Fruit fly (Drosophila melanogaster) whole organism, prepupa: ENCODE measurements around the gene CG33111.

Experiments used
- Blimp-1 ChIP-seq: fragments of 200-800 bp; sonication (Bioruptor generic); optimal IDR thresholded peaks from 3 replicates; lab custom pipeline; 2017; ENCODE audit warnings: missing biosample characterization, missing genetic modification characterization, mild to moderate bottlenecking, moderate library complexity, missing genetic modification reagents
- CG15336 ChIP-seq: fragments of 200-800 bp; sonication (Bioruptor generic); IDR thresholded peaks from 2 replicates; pipeline ENCODE4 v1.3.6; 2022; ENCODE audit warnings: missing biosample characterization, missing genetic modification characterization
- CG1621 ChIP-seq: fragments of 200-800 bp; sonication (Bioruptor generic); optimal IDR thresholded peaks from 3 replicates; lab custom pipeline; 2018; ENCODE audit warnings: missing biosample characterization, mild to moderate bottlenecking, missing genetic modification characterization
- CG3032 ChIP-seq: fragments of 200-800 bp; optimal IDR thresholded peaks from 2 replicates; lab custom pipeline; 2019; ENCODE audit warnings: missing biosample characterization, mild to moderate bottlenecking, missing genetic modification characterization, moderate library complexity
- CG31627 ChIP-seq: fragments of 200-800 bp; sonication (Bioruptor generic); optimal IDR thresholded peaks from 3 replicates; lab custom pipeline; 2016; ENCODE audit warnings: missing biosample characterization, missing genetic modification characterization
- CG32006 ChIP-seq: fragments of 200-800 bp; sonication (Bioruptor generic); optimal IDR thresholded peaks from 3 replicates; lab custom pipeline; 2017; ENCODE audit warnings: missing biosample characterization, mild to moderate bottlenecking, missing genetic modification characterization
- CG34406 ChIP-seq: fragments of 200-800 bp; sonication (Bioruptor generic); optimal IDR thresholded peaks from 3 replicates; lab custom pipeline; 2016; ENCODE audit warnings: missing biosample characterization, missing genetic modification characterization
- CG3919 ChIP-seq: fragments of 200-800 bp; sonication (Bioruptor generic); optimal IDR thresholded peaks from 3 replicates; lab custom pipeline; 2016; ENCODE audit warnings: missing biosample characterization, missing genetic modification characterization
- CG4318 ChIP-seq: fragments of 200-800 bp; sonication (Bioruptor generic); optimal IDR thresholded peaks from 3 replicates; lab custom pipeline; 2017; ENCODE audit warnings: missing biosample characterization, mild to moderate bottlenecking, missing genetic modification characterization
- CG6163 ChIP-seq: fragments of 200-800 bp; sonication (Bioruptor generic); IDR thresholded peaks from 3 replicates; pipeline ENCODE4 v1.3.6; 2022; ENCODE audit warnings: missing biosample characterization, missing genetic modification characterization
- CG6854 ChIP-seq: fragments of 200-800 bp; sonication (Bioruptor generic); optimal IDR thresholded peaks from 2 replicates; lab custom pipeline; 2017; ENCODE audit warnings: missing biosample characterization, mild to moderate bottlenecking, missing genetic modification characterization
- CG8119 ChIP-seq: fragments of 200-800 bp; sonication (Bioruptor generic); IDR thresholded peaks from 3 replicates; pipeline ENCODE4 v1.3.6; 2022; ENCODE audit warnings: missing biosample characterization, missing genetic modification characterization
- CG8632 ChIP-seq: fragments of 200-800 bp; sonication (Bioruptor generic); optimal IDR thresholded peaks from 3 replicates; lab custom pipeline; 2016; ENCODE audit warnings: missing biosample characterization, missing genetic modification characterization
- Eip75B ChIP-seq: fragments of 200-800 bp; sonication (Bioruptor generic); optimal IDR thresholded peaks from 3 replicates; lab custom pipeline; 2016; ENCODE audit warnings: missing biosample characterization, missing genetic modification characterization
- Eip78C ChIP-seq: fragments of 200-800 bp; sonication (Bioruptor generic); peaks from one replicate; lab custom pipeline; 2016; ENCODE audit warnings: missing biosample characterization, missing genetic modification characterization
- Ets96B ChIP-seq: fragments of 200-800 bp; optimal IDR thresholded peaks from 2 replicates; lab custom pipeline; 2019; ENCODE audit warnings: missing biosample characterization, mild to moderate bottlenecking, missing genetic modification characterization, moderate library complexity
- Gug ChIP-seq: fragments of 200-800 bp; sonication (Bioruptor generic); IDR thresholded peaks from 2 replicates; pipeline ENCODE4 v1.3.6; 2022; ENCODE audit warnings: missing biosample characterization, missing genetic modification characterization
- Hr38 ChIP-seq: sonication (Bioruptor generic); optimal IDR thresholded peaks from 2 replicates; lab custom pipeline; 2016; ENCODE audit warnings: missing biosample characterization, missing genetic modification characterization
- Hr39 ChIP-seq: fragments of 200-800 bp; sonication (Bioruptor generic); optimal IDR thresholded peaks from 2 replicates; lab custom pipeline; 2016; ENCODE audit warnings: missing biosample characterization, missing genetic modification characterization
- Met ChIP-seq: fragments of 200-800 bp; sonication (Bioruptor generic); optimal IDR thresholded peaks from 3 replicates; lab custom pipeline; 2016; ENCODE audit warnings: missing biosample characterization, missing genetic modification characterization
- Sox102F ChIP-seq: fragments of 200-800 bp; sonication (Bioruptor generic); optimal IDR thresholded peaks from 2 replicates; lab custom pipeline; 2016; ENCODE audit warnings: missing biosample characterization, mild to moderate bottlenecking, missing genetic modification characterization
- Sox14 ChIP-seq: fragments of 200-800 bp; sonication (Bioruptor generic); optimal IDR thresholded peaks from 3 replicates; lab custom pipeline; 2016; ENCODE audit warnings: missing biosample characterization, missing genetic modification characterization
- cyc ChIP-seq: fragments of 200-800 bp; sonication (Bioruptor generic); optimal IDR thresholded peaks from 3 replicates; lab custom pipeline; 2016; ENCODE audit warnings: missing biosample characterization, missing genetic modification characterization
- dsx ChIP-seq: fragments of 200-800 bp; optimal IDR thresholded peaks from 3 replicates; lab custom pipeline; 2019; ENCODE audit warnings: missing biosample characterization, mild to moderate bottlenecking, missing genetic modification characterization, moderate library complexity; ENCODE audit not compliant: poor library complexity, severe bottlenecking
- eg ChIP-seq: fragments of 200-800 bp; sonication (Bioruptor generic); IDR thresholded peaks from 3 replicates; pipeline ENCODE4 v1.3.6; 2022; ENCODE audit warnings: missing biosample characterization, missing genetic modification characterization
- esn ChIP-seq: fragments of 200-800 bp; sonication (Bioruptor generic); optimal IDR thresholded peaks from 2 replicates; lab custom pipeline; 2016; ENCODE audit warnings: missing biosample characterization, mild to moderate bottlenecking, missing genetic modification characterization, moderate library complexity
- lz ChIP-seq: fragments of 200-800 bp; sonication (Bioruptor generic); optimal IDR thresholded peaks from 3 replicates; lab custom pipeline; 2016; ENCODE audit warnings: missing biosample characterization, missing genetic modification characterization
- svp ChIP-seq: fragments of 200-800 bp; sonication (Bioruptor generic); peaks from one replicate; lab custom pipeline; 2016; ENCODE audit warnings: missing biosample characterization, missing genetic modification characterization
- topi ChIP-seq: fragments of 200-800 bp; sonication (Bioruptor generic); optimal IDR thresholded peaks from 3 replicates; lab custom pipeline; 2016; ENCODE audit warnings: missing biosample characterization, missing genetic modification characterization
- vri ChIP-seq: fragments of 200-800 bp; sonication (Bioruptor generic); optimal IDR thresholded peaks from 3 replicates; lab custom pipeline; 2016; ENCODE audit warnings: missing biosample characterization, mild to moderate bottlenecking, missing genetic modification characterization

The CG33111 gene

dm6 chr3R:23757912-23758607 lies 61.0 kb downstream of the CG33111 start, which contains the start of the genes PTPMT1 and Hrd3 (continued):
- TF ChIP-seq lz (GFP tag; lab: Kevin White, UChicago) (peak; percentile 99), Hr38 (GFP tag; lab: Kevin White, UChicago) (peak; percentile 68), CG3919 (peak; percentile 99), Blimp-1 (peak; percentile 94), eg (GFP tag; lab: Robert Waterston, UW) (peak; percentile 94), Gug (GFP tag; lab: Robert Waterston, UW) (peak; percentile 96), Eip78C (GFP tag; lab: Kevin White, UChicago) (peak; percentile 100), CG4318 (GFP tag; lab: Kevin White, UChicago) (peak; percentile 99), Eip75B (GFP tag; lab: Kevin White, UChicago) (peak; percentile 99), vri (peak; percentile 97), Sox102F (GFP tag; lab: Kevin White, UChicago) (peak; percentile 99), svp (GFP tag; lab: Kevin White, UChicago) (peak; percentile 99), Hr39 (GFP tag; lab: Kevin White, UChicago) (peak; percentile 98), CG6854 (GFP tag; lab: Kevin White, UChicago) (peak; percentile 97), CG15336 (peak; percentile 97), CG8632 (peak; percentile 99), Met (peak; percentile 99)
- TF ChIP-seq, all 60 proteins: peak for 60

- peak; percentile 12 for TF ChIP-seq CG3032 (tag; lab: Kevin White, UChicago)
- peak; percentile 62 for TF ChIP-seq lz (GFP tag; lab: Kevin White, UChicago)
- TF ChIP-seq Sox102F (GFP tag; lab: Kevin White, UChicago), result no peak
- TF ChIP-seq topi (GFP tag; lab: Kevin White, UChicago), result peak; percentile 69
- TF ChIP-seq Met, result no peak
- no peak for TF ChIP-seq Ets96B (tag; lab: Kevin White, UChicago)
- no peak for TF ChIP-seq CG32006 (GFP tag; lab: Kevin White, UChicago)
- peak; percentile 65 for TF ChIP-seq cyc
- peak; percentile 78 for TF ChIP-seq Sox14
- peak; percentile 66 for TF ChIP-seq CG31627
- no peak for TF ChIP-seq dsx
- peak; percentile 18 for TF ChIP-seq CG1621 (tag; lab: Kevin White, UChicago)
- TF ChIP-seq CG6163 (GFP tag; lab: Robert Waterston, UW), result peak; percentile 16; the same call in 1 of the 3 replicates
- TF ChIP-seq eg (GFP tag; lab: Robert Waterston, UW), result peak; percentile 35; the same call in 1 of the 3 replicates
- TF ChIP-seq CG6854 (GFP tag; lab: Kevin White, UChicago), result peak; percentile 50
- TF ChIP-seq Blimp-1, result no peak
- no peak for TF ChIP-seq CG34406 (GFP tag; lab: Kevin White, UChicago)
- no peak for TF ChIP-seq svp (GFP tag; lab: Kevin White, UChicago)
- peak; percentile 77 for TF ChIP-seq esn
- TF ChIP-seq CG8119 (GFP tag; lab: Robert Waterston, UW), result no peak
Observed at dm6 chr3R:23752728-23753127, 66.3 kb downstream of the CG33111 start, which contains the start of the genes RanBP3 and Rpt5. Gene RanBP3 (minus strand): TSS chr3R:23752834. Gene Rpt5 (plus strand): TSS chr3R:23752876.
